Worm (Caenorhabditis elegans): Measurements from ENCODE around the gene txt-11.

txt-11 gene

DNA sequence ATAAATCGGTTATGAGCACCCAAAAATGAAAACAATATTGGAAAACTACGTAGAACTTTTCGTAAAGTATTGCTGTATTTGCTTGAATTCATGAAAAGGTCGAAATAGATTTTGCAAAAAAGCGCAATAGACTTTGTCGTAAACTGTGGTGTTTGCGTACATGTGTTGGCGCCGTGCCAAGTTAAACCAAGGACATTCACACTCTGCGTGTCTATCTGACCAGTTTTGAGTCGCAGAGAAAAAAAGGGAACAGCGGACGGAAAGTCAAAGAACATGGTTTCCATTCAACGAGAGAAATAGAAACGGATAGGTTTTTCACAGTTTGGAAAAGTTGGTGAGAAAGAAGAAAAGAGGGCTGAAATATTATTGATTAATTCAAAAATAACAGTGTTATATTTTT, 22.1 kb upstream of the txt-11 start:
- TF ChIP-seq snpc-4 (tag; optimal IDR thresholded peaks at IDR 0.05) (peak; percentile 43), nhr-19 (GFP tag; conservative IDR thresholded peaks at IDR 0.05) (peak; percentile 87), mab-9 (GFP tag; IDR thresholded peaks at IDR 0.05) (no peak), nhr-20 (tag; optimal IDR thresholded peaks at IDR 0.05) (peak; percentile 95), lin-13 (GFP tag; optimal IDR thresholded peaks at IDR 0.05) (peak; percentile 73), skn-1 (tag; optimal IDR thresholded peaks at IDR 0.05) (peak; percentile 73), lin-35 (GFP tag; optimal IDR thresholded peaks at IDR 0.05) (peak; percentile 70 to 87), ceh-82 (tag; optimal IDR thresholded peaks at IDR 0.05) (peak; percentile 27 to 63 (median 28)), grh-1 (GFP tag; IDR thresholded peaks at IDR 0.05) (peak; percentile 95), C16A3.4 (tag; optimal IDR thresholded peaks at IDR 0.05) (peak; percentile 78), unc-98 (GFP tag; IDR thresholded peaks at IDR 0.05) (no peak), blmp-1 (tag; optimal IDR thresholded peaks at IDR 0.05) (peak; percentile 90), efl-1 (optimal IDR thresholded peaks at IDR 0.05) (peak; percentile 76 to 82), efl-1 (GFP tag; optimal IDR thresholded peaks at IDR 0.05 in 1 of 2) (peak; percentile 68 to 94), nhr-84 (tag; optimal IDR thresholded peaks at IDR 0.05) (no peak), nhr-71 (tag; optimal IDR thresholded peaks at IDR 0.05) (peak; percentile 91), fos-1 (tag; optimal IDR thresholded peaks at IDR 0.05) (peak; percentile 43), ets-5 (GFP tag; IDR thresholded peaks at IDR 0.05) (no peak), dpl-1 (GFP tag; optimal IDR thresholded peaks at IDR 0.05) (peak; percentile 60 to 81 (median 76)), unc-130 (tag; optimal IDR thresholded peaks at IDR 0.05) (peak; percentile 79), fkh-8 (tag; optimal IDR thresholded peaks at IDR 0.05) (peak; percentile 23), zip-4 (GFP tag; optimal IDR thresholded peaks at IDR 0.05) (no peak), pqm-1 (tag; optimal IDR thresholded peaks at IDR 0.05) (no peak), ztf-11 (tag; optimal IDR thresholded peaks at IDR 0.05) (no peak), efl-3 (GFP tag; optimal IDR thresholded peaks at IDR 0.05) (no peak), hlh-17 (GFP tag; optimal IDR thresholded peaks at IDR 0.05; ENCODE audit: borderline replicate concordance) (no peak), ceh-90 (tag; optimal IDR thresholded peaks at IDR 0.05) (no peak), pag-3 (tag; optimal IDR thresholded peaks at IDR 0.05; ENCODE audit: borderline replicate concordance, insufficient read depth) (peak; percentile 76), pax-3 (tag; optimal IDR thresholded peaks at IDR 0.05) (no peak), rnt-1 (tag; optimal IDR thresholded peaks at IDR 0.05) (peak; percentile 85), hlh-4 (tag; optimal IDR thresholded peaks at IDR 0.05) (no peak), ceh-63 (GFP tag; optimal IDR thresholded peaks at IDR 0.05) (no peak), tlp-1 (tag; optimal IDR thresholded peaks at IDR 0.05) (no peak), nhr-47 (tag; optimal IDR thresholded peaks at IDR 0.05) (peak; percentile 79), ceh-8 (GFP tag; optimal IDR thresholded peaks at IDR 0.05) (no peak), jun-1 (tag; optimal IDR thresholded peaks at IDR 0.05) (peak; percentile 66), nhr-77 (tag; optimal IDR thresholded peaks at IDR 0.05) (peak; percentile 73), ama-1 (optimal IDR thresholded peaks at IDR 0.05) (no peak), swsn-7 (tag; optimal IDR thresholded peaks at IDR 0.05) (peak; percentile 68), nhr-85 (tag) (peak; percentile 99), snu-23 (GFP tag; optimal IDR thresholded peaks at IDR 0.05) (peak; percentile 89), isw-1 (GFP tag; IDR thresholded peaks at IDR 0.05) (peak; percentile 11), ceh-88 (GFP tag; IDR thresholded peaks at IDR 0.05) (no peak), mdl-1 (tag; optimal IDR thresholded peaks at IDR 0.05) (peak in 1 of 2 experiments; percentile 81), egl-13 (tag; optimal IDR thresholded peaks at IDR 0.05) (no peak), egl-27 (tag; optimal IDR thresholded peaks at IDR 0.05) (no peak), fkh-10 (GFP tag; optimal IDR thresholded peaks at IDR 0.05) (no peak), Y116A8C.19 (tag; optimal IDR thresholded peaks at IDR 0.05; ENCODE audit: borderline replicate concordance) (no peak), nhr-90 (tag; optimal IDR thresholded peaks at IDR 0.05; ENCODE audit: poor library complexity) (peak; percentile 81), zag-1 (tag; optimal IDR thresholded peaks at IDR 0.05) (no peak), F16B12.6 (tag; optimal IDR thresholded peaks at IDR 0.05) (peak; percentile 85), tbx-2 (tag; optimal IDR thresholded peaks at IDR 0.05) (peak; percentile 82), ztf-4 (tag; optimal IDR thresholded peaks at IDR 0.05) (peak; percentile 30)

Measured in whole organism, L1 larva.